Fruit fly (Drosophila melanogaster) whole organism, prepupa: ENCODE data around the gene CG6470.

Source experiments
- CG10631 ChIP-seq: fragments of 200-800 bp; sonication (Bioruptor generic); optimal IDR thresholded peaks from 2 replicates; lab custom pipeline; 2016; ENCODE audit warnings: missing biosample characterization, missing genetic modification characterization
- Lpt ChIP-seq: fragments of 200-800 bp; sonication (Bioruptor generic); optimal IDR thresholded peaks from 3 replicates; lab custom pipeline; 2016; ENCODE audit warnings: missing biosample characterization, missing genetic modification characterization
- Smox ChIP-seq: fragments of 200-800 bp; sonication (Bioruptor generic); optimal IDR thresholded peaks from 3 replicates; lab custom pipeline; 2016; ENCODE audit warnings: missing biosample characterization, missing genetic modification characterization
- dsx ChIP-seq: fragments of 200-800 bp; optimal IDR thresholded peaks from 3 replicates; lab custom pipeline; 2019; ENCODE audit warnings: missing biosample characterization, mild to moderate bottlenecking, missing genetic modification characterization, moderate library complexity; ENCODE audit not compliant: poor library complexity, severe bottlenecking

DNA sequence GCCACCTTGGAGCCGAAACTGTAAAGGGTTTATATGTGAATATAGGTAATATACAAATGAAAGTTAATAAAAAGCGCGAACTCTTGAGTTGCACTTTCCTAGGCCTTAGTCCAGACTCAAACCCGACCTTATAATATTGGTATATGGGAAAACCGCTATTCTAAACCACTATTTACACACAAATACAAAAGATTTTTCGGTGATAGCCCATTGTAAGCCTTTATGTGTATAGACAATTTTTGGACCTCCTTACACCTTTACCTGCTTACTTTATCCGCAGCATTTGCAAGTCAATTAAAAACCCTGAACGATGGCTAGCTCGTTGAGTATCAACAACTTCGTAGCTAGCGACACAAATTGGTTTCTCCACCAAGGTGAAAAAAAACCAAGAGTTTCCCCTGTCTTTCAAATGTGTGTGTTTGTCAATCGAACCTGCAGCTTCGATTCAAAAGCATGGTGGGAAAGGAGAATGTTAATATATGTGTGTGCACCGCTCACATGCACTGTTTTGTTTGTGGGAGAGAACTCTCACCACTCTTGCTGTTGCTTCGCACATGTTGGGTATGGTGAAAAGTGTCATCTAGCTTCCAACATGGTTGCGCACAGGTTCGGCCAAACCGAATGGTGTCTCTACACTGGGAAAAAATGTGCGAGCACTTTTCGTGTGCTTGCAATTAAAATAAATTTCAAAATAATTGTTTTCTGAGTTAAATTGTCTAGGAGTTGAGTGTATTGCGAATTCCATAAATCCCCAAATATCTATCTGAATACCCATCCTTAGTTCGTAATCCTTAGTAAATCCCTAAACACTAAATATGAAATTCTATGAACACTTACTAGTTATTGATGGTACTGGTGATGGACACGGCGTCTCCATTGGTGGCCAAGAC is 7.8 kb downstream of the CG6470 start:
- TF ChIP-seq CG10631 (GFP tag; lab: Kevin White, UChicago) (peak; percentile 72), Lpt (GFP tag; lab: Kevin White, UChicago) (peak; percentile 27), Smox (GFP tag; lab: Kevin White, UChicago) (peak; percentile 67), dsx (GFP tag; lab: Kevin White, UChicago) (peak; percentile 47)
